Fruit fly (Drosophila melanogaster) whole organism, embryonic: Measurements from ENCODE around the gene Try29F.

Experiments used
- Antp ChIP-seq: fragments of 200-800 bp; sonication (Bioruptor generic); optimal IDR thresholded peaks from 3 replicates; lab custom pipeline; 2016; ENCODE audit warnings: missing biosample characterization, missing genetic modification characterization
- CG10543 ChIP-seq: fragments of 200-800 bp; sonication (Bioruptor generic); optimal IDR thresholded peaks from 3 replicates; lab custom pipeline; 2017; ENCODE audit warnings: missing biosample characterization, mild to moderate bottlenecking, missing genetic modification characterization, moderate library complexity
- CG10979 ChIP-seq: fragments of 200-800 bp; sonication (Bioruptor generic); optimal IDR thresholded peaks from 2 replicates; lab custom pipeline; 2018; ENCODE audit warnings: missing biosample characterization, mild to moderate bottlenecking, missing genetic modification characterization, moderate library complexity
- CG11696 ChIP-seq: fragments of 200-800 bp; sonication (Bioruptor generic); IDR thresholded peaks from 2 replicates; pipeline ENCODE4 v1.3.6; 2022; ENCODE audit warnings: missing biosample characterization, missing genetic modification characterization
- CG12155 ChIP-seq: fragments of 200-800 bp; sonication (Bioruptor generic); optimal IDR thresholded peaks from 3 replicates; lab custom pipeline; 2016; ENCODE audit warnings: missing biosample characterization, missing genetic modification characterization
- CG12391 ChIP-seq: fragments of 200-800 bp; sonication (Bioruptor generic); optimal IDR thresholded peaks from 3 replicates; lab custom pipeline; 2018; ENCODE audit warnings: missing biosample characterization, mild to moderate bottlenecking, missing genetic modification characterization, moderate library complexity
- CG14710 ChIP-seq: fragments of 200-800 bp; sonication (Bioruptor generic); optimal IDR thresholded peaks from 3 replicates; lab custom pipeline; 2019; ENCODE audit warnings: missing biosample characterization, mild to moderate bottlenecking, missing genetic modification characterization, moderate library complexity
- CG15514 ChIP-seq: fragments of 200-800 bp; sonication (Bioruptor generic); optimal IDR thresholded peaks from 3 replicates; lab custom pipeline; 2017; ENCODE audit warnings: missing biosample characterization, missing genetic modification characterization, mild to moderate bottlenecking, moderate library complexity, missing genetic modification reagents
- CG15696 ChIP-seq: fragments of 200-800 bp; sonication (Bioruptor generic); optimal IDR thresholded peaks from 2 replicates; lab custom pipeline; 2019; ENCODE audit warnings: missing biosample characterization, mild to moderate bottlenecking, missing genetic modification characterization, moderate library complexity
- CG1603 ChIP-seq: fragments of 200-800 bp; sonication (Bioruptor generic); optimal IDR thresholded peaks from 2 replicates; lab custom pipeline; 2019; ENCODE audit warnings: missing biosample characterization, mild to moderate bottlenecking, missing genetic modification characterization, moderate library complexity
- CG1647 ChIP-seq: fragments of 200-800 bp; sonication (Bioruptor generic); optimal IDR thresholded peaks from 3 replicates; lab custom pipeline; 2016; ENCODE audit warnings: missing biosample characterization, missing genetic modification characterization
- CG17186 ChIP-seq: fragments of 200-800 bp; sonication (Bioruptor generic); optimal IDR thresholded peaks from 3 replicates; lab custom pipeline; 2017; ENCODE audit warnings: missing biosample characterization, missing genetic modification reagents, missing genetic modification characterization
- CG17328 ChIP-seq: fragments of 200-800 bp; sonication (Bioruptor generic); IDR thresholded peaks from 2 replicates; pipeline ENCODE4 v1.3.6; 2022; ENCODE audit warnings: missing biosample characterization, missing genetic modification characterization
- CG1792 ChIP-seq: fragments of 200-800 bp; sonication (Bioruptor generic); optimal IDR thresholded peaks from 2 replicates; lab custom pipeline; 2016; ENCODE audit warnings: missing biosample characterization, missing genetic modification characterization
- CG1832 ChIP-seq: fragments of 200-800 bp; sonication (Bioruptor generic); optimal IDR thresholded peaks from 2 replicates; lab custom pipeline; 2017; ENCODE audit warnings: missing biosample characterization, mild to moderate bottlenecking, missing genetic modification characterization, inconsistent platforms
- CG2678 ChIP-seq: fragments of 200-800 bp; sonication (Bioruptor generic); optimal IDR thresholded peaks from 3 replicates; lab custom pipeline; 2019; ENCODE audit warnings: missing biosample characterization, mild to moderate bottlenecking, missing genetic modification characterization, moderate library complexity
- CG2712 ChIP-seq: fragments of 200-800 bp; optimal IDR thresholded peaks from 3 replicates; lab custom pipeline; 2019; ENCODE audit warnings: missing biosample characterization, mild to moderate bottlenecking, missing genetic modification characterization, moderate library complexity
- CG33213 ChIP-seq: fragments of 200-800 bp; sonication (Bioruptor generic); optimal IDR thresholded peaks from 3 replicates; lab custom pipeline; 2016; ENCODE audit warnings: missing biosample characterization, missing genetic modification characterization
- CG3726 ChIP-seq: fragments of 200-800 bp; sonication (Bioruptor generic); IDR thresholded peaks from 3 replicates; pipeline ENCODE4, ENCODE4 v1.3.6; 2022; ENCODE audit warnings: missing biosample characterization, missing genetic modification characterization
- CG4328 ChIP-seq: fragments of 200-800 bp; sonication (Bioruptor generic); optimal IDR thresholded peaks from 3 replicates; lab custom pipeline; 2017; ENCODE audit warnings: missing biosample characterization, missing genetic modification reagents, missing genetic modification characterization
- Dip2 ChIP-seq: fragments of 200-800 bp; sonication (Bioruptor generic); IDR thresholded peaks from 2 replicates; pipeline ENCODE4 v1.3.6; 2022; ENCODE audit warnings: missing biosample characterization, missing genetic modification characterization
- Dp ChIP-seq: fragments of 200-800 bp; sonication (Bioruptor generic); optimal IDR thresholded peaks from 2 replicates; lab custom pipeline; 2018; ENCODE audit warnings: missing biosample characterization, mild to moderate bottlenecking, missing genetic modification characterization, moderate library complexity
- E2f1 ChIP-seq: fragments of 200-800 bp; sonication (Bioruptor generic); IDR thresholded peaks from 2 replicates; pipeline ENCODE4 v1.3.6; 2022; ENCODE audit warnings: missing biosample characterization, missing genetic modification characterization
- Fer3 ChIP-seq: fragments of 200-800 bp; sonication (Bioruptor generic); optimal IDR thresholded peaks from 2 replicates; lab custom pipeline; 2018; ENCODE audit warnings: missing biosample characterization, mild to moderate bottlenecking, missing genetic modification characterization, moderate library complexity
- HHEX ChIP-seq: fragments of 200-800 bp; sonication (Bioruptor generic); optimal IDR thresholded peaks from 3 replicates; lab custom pipeline; 2017; ENCODE audit warnings: missing biosample characterization, mild to moderate bottlenecking, missing genetic modification characterization, missing genetic modification reagents
- Hsf ChIP-seq: fragments of 200-800 bp; sonication (Bioruptor generic); optimal IDR thresholded peaks from 3 replicates; lab custom pipeline; 2016; ENCODE audit warnings: missing biosample characterization, missing genetic modification characterization
- Oaz ChIP-seq: fragments of 200-800 bp; sonication (Bioruptor generic); IDR thresholded peaks from 2 replicates; pipeline ENCODE4 v1.3.6; 2022; ENCODE audit warnings: missing biosample characterization, missing genetic modification characterization
- Opbp ChIP-seq: fragments of 200-800 bp; sonication (Bioruptor generic); IDR thresholded peaks from 3 replicates; pipeline ENCODE4 v1.3.6; 2022; ENCODE audit warnings: missing biosample characterization, missing genetic modification characterization; ENCODE audit not compliant: partially characterized antibody
- Rfx ChIP-seq: fragments of 200-800 bp; sonication (Bioruptor generic); IDR thresholded peaks from 2 replicates; pipeline ENCODE4 v1.3.6; 2022; ENCODE audit warnings: missing biosample characterization, missing genetic modification characterization
- Scr ChIP-seq: fragments of 200-800 bp; sonication (Bioruptor generic); IDR thresholded peaks from 2 replicates; pipeline ENCODE4 v1.3.6; 2022; ENCODE audit warnings: missing biosample characterization, missing genetic modification characterization; ENCODE audit not compliant: partially characterized antibody
- Sry-β ChIP-seq: fragments of 200-800 bp; sonication (Bioruptor generic); optimal IDR thresholded peaks from 2 replicates; lab custom pipeline; 2018; ENCODE audit warnings: missing biosample characterization, mild to moderate bottlenecking, missing genetic modification characterization, moderate library complexity
- Tbp ChIP-seq: fragments of >200 bp; optimal IDR thresholded peaks from 2 replicates; lab custom pipeline; 2018; ENCODE audit warnings: missing biosample characterization, missing genetic modification characterization
- Trl ChIP-seq, 3 experiments: fragments of >200 bp in 2 of 3; fragments of 200-800 bp in 1 of 3; sonication (Bioruptor generic) in 1 of 3; optimal IDR thresholded peaks; 2 replicates in 1 of 3; 3 replicates in 2 of 3; lab custom pipeline; 2016 to 2017; ENCODE audit warnings: missing biosample characterization in 1 of 3, missing genetic modification characterization in 1 of 3
- Xbp1 ChIP-seq: fragments of 200-800 bp; sonication (Bioruptor generic); optimal IDR thresholded peaks from 3 replicates; lab custom pipeline; 2016; ENCODE audit warnings: missing biosample characterization, mild to moderate bottlenecking, missing genetic modification characterization
- aop ChIP-seq: fragments of 200-800 bp; sonication (Bioruptor generic); IDR thresholded peaks from 2 replicates; pipeline ENCODE4 v1.3.6; 2022; ENCODE audit warnings: missing biosample characterization, missing genetic modification characterization
- ara ChIP-seq: fragments of 200-800 bp; sonication (Bioruptor generic); IDR thresholded peaks from 2 replicates; pipeline ENCODE4 v1.3.6; 2022; ENCODE audit warnings: missing biosample characterization, missing genetic modification characterization
- az2 ChIP-seq: fragments of 200-800 bp; sonication (Bioruptor generic); optimal IDR thresholded peaks from 3 replicates; lab custom pipeline; 2016; ENCODE audit warnings: missing biosample characterization, missing genetic modification characterization
- bab2 ChIP-seq: fragments of 200-800 bp; sonication (Bioruptor generic); optimal IDR thresholded peaks from 2 replicates; lab custom pipeline; 2016; ENCODE audit warnings: missing biosample characterization, missing genetic modification characterization
- cg ChIP-seq: fragments of 200-800 bp; sonication (Bioruptor generic); optimal IDR thresholded peaks from 3 replicates; lab custom pipeline; 2019; ENCODE audit warnings: missing biosample characterization, mild to moderate bottlenecking, missing genetic modification characterization, moderate library complexity
- dimm ChIP-seq: fragments of 200-800 bp; sonication (Bioruptor generic); IDR thresholded peaks from 2 replicates; pipeline ENCODE4 v1.3.6; 2022; ENCODE audit warnings: missing biosample characterization, missing genetic modification characterization
- ftz-f1 ChIP-seq: fragments of 200-800 bp; sonication (Bioruptor generic); optimal IDR thresholded peaks from 2 replicates; lab custom pipeline; 2016; ENCODE audit warnings: missing biosample characterization, missing genetic modification characterization
- insv ChIP-seq, 2 experiments: fragments of 200-800 bp; sonication (Bioruptor generic); optimal IDR thresholded peaks; 3 replicates each; lab custom pipeline; 2016 to 2018; ENCODE audit warnings: missing biosample characterization in 2 of 2, missing genetic modification characterization in 2 of 2
- kah ChIP-seq: fragments of 200-800 bp; sonication (Bioruptor generic); optimal IDR thresholded peaks from 2 replicates; lab custom pipeline; 2018; ENCODE audit warnings: missing biosample characterization, mild to moderate bottlenecking, missing genetic modification characterization
- klu ChIP-seq: fragments of 200-800 bp; sonication (Bioruptor generic); IDR thresholded peaks from 2 replicates; pipeline ENCODE4 v1.3.6; 2022; ENCODE audit warnings: missing biosample characterization, missing genetic modification characterization
- lbe ChIP-seq: fragments of 200-800 bp; sonication (Bioruptor generic); optimal IDR thresholded peaks from 2 replicates; lab custom pipeline; 2016; ENCODE audit warnings: missing biosample characterization, mild to moderate bottlenecking, missing genetic modification characterization
- pnt ChIP-seq: fragments of 200-800 bp; sonication (Bioruptor generic); optimal IDR thresholded peaks from 3 replicates; lab custom pipeline; 2016; ENCODE audit warnings: missing biosample characterization, missing genetic modification characterization
- run ChIP-seq: fragments of 200-800 bp; sonication (Bioruptor generic); optimal IDR thresholded peaks from 3 replicates; lab custom pipeline; 2018; ENCODE audit warnings: missing biosample characterization, mild to moderate bottlenecking, missing genetic modification characterization
- so ChIP-seq: fragments of 200-800 bp; sonication (Bioruptor generic); IDR thresholded peaks from 3 replicates; pipeline ENCODE4 v1.3.6; 2022; ENCODE audit warnings: missing biosample characterization, missing genetic modification characterization
- sob ChIP-seq: fragments of 200-800 bp; sonication (Bioruptor generic); IDR thresholded peaks from 2 replicates; pipeline ENCODE4 v1.3.6; 2022; ENCODE audit warnings: missing biosample characterization, missing genetic modification characterization
- tgo ChIP-seq: fragments of 200-800 bp; sonication (Bioruptor generic); IDR thresholded peaks from 3 replicates; pipeline ENCODE4 v1.3.6; 2022; ENCODE audit warnings: missing biosample characterization, missing genetic modification characterization

The Try29F gene

dm6 chr2L:8997285-8997684 lies 1.1 kb upstream of the Try29F start, which contains the start of the genes alien and CG18661 (continued):
- no peak for TF ChIP-seq CG1832 (GFP tag; lab: Kevin White, UChicago)
- no peak for TF ChIP-seq lbe (GFP tag; lab: Kevin White, UChicago)
- peak; percentile 85 for TF ChIP-seq Hsf (GFP tag; lab: Kevin White, UChicago)
- peak; percentile 66; the same call in 1 of the 2 replicates for TF ChIP-seq ara (GFP tag; lab: Robert Waterston, UW)
- TF ChIP-seq CG17328 = peak; percentile 66; the same call in 1 of the 2 replicates
- TF ChIP-seq CG11696 (GFP tag; lab: Robert Waterston, UW) = peak; percentile 50; the same call in 1 of the 2 replicates
- peak; percentile 57 for TF ChIP-seq CG1792
- peak; percentile 90 for TF ChIP-seq sob (GFP tag; lab: Robert Waterston, UW)
- peak; percentile 50 for TF ChIP-seq Fer3 (tag; lab: Kevin White, UChicago)
- peak; percentile 82 for TF ChIP-seq so (GFP tag; lab: Robert Waterston, UW)
- TF ChIP-seq Rfx (GFP tag; lab: Robert Waterston, UW) = peak; percentile 96
- peak; percentile 84 for TF ChIP-seq E2f1 (GFP tag; lab: Robert Waterston, UW)
- peak; percentile 44 for TF ChIP-seq Dp (GFP tag; lab: Kevin White, UChicago)
- no peak for TF ChIP-seq kah (GFP tag; lab: Kevin White, UChicago)
- peak; percentile 28; the same call in 1 of the 3 replicates for TF ChIP-seq Opbp
- peak; percentile 61 for TF ChIP-seq CG2678 (tag; lab: Kevin White, UChicago)
- TF ChIP-seq CG1647 = peak; percentile 76
- peak; percentile 95; the same call in 1 of the 3 replicates for TF ChIP-seq CG3726
- no peak for TF ChIP-seq Dip2
- TF ChIP-seq cg = no peak
- peak; percentile 89 for TF ChIP-seq dimm (GFP tag; lab: Robert Waterston, UW)
- TF ChIP-seq CG10979 (tag; lab: Kevin White, UChicago) = peak; percentile 79
- peak; percentile 65 for TF ChIP-seq az2 (GFP tag; lab: Kevin White, UChicago)
- peak; percentile 98 for TF ChIP-seq Xbp1
- TF ChIP-seq Oaz (GFP tag; lab: Robert Waterston, UW) = peak; percentile 95
- peak; percentile 94 for TF ChIP-seq Antp (GFP tag; lab: Kevin White, UChicago)
- peak; percentile 65 for TF ChIP-seq CG15514
- TF ChIP-seq ftz-f1 = peak; percentile 14
- TF ChIP-seq CG12391 (tag; lab: Kevin White, UChicago) = peak; percentile 79
- peak; percentile 97 for TF ChIP-seq pnt (GFP tag; lab: Kevin White, UChicago)
- TF ChIP-seq CG1603 = peak; percentile 89
- peak; percentile 67 for TF ChIP-seq Scr (GFP tag; lab: Robert Waterston, UW)
- TF ChIP-seq CG14710 (tag; lab: Kevin White, UChicago) = peak; percentile 79
- peak; percentile 30 for TF ChIP-seq HHEX (GFP tag; lab: Kevin White, UChicago)
- peak; percentile 87 for TF ChIP-seq tgo
- TF ChIP-seq CG17186 (GFP tag; lab: Kevin White, UChicago) = peak; percentile 68
- TF ChIP-seq Trl (optimal IDR thresholded peaks at IDR 0.05; lab: Kevin White, UChicago) = no peak
- peak; percentile 98 for TF ChIP-seq Trl (GFP tag; optimal IDR thresholded peaks at IDR 0.05; lab: Kevin White, UChicago)
- peak; percentile 80 for TF ChIP-seq bab2 (GFP tag; lab: Kevin White, UChicago)
- peak; percentile 88 for TF ChIP-seq CG33213 (GFP tag; lab: Kevin White, UChicago)
- TF ChIP-seq CG15696 = peak; percentile 77
- peak; percentile 70 for TF ChIP-seq CG2712
- peak in 1 of 2 experiments; percentile 74 for TF ChIP-seq insv (GFP tag; optimal IDR thresholded peaks at IDR 0.05; lab: Kevin White, UChicago)
- TF ChIP-seq CG12155 (GFP tag; lab: Kevin White, UChicago) = peak; percentile 89
- peak; percentile 10 for TF ChIP-seq CG4328 (GFP tag; lab: Kevin White, UChicago)
- TF ChIP-seq Sry-β = peak; percentile 70
- TF ChIP-seq klu (GFP tag; lab: Robert Waterston, UW) = peak; percentile 68; the same call in 1 of the 2 replicates
- TF ChIP-seq CG10543 (GFP tag; lab: Kevin White, UChicago) = peak; percentile 33
- no peak for TF ChIP-seq Tbp (GFP tag; lab: Kevin White, UChicago)
- peak; percentile 54 for TF ChIP-seq run (tag; lab: Kevin White, UChicago)
- TF ChIP-seq aop = peak; percentile 94
